Worm (Caenorhabditis elegans): ENCODE results near the gene acr-9.

ce11 chrX:13687655-13688054 is 41.0 kb upstream of the acr-9 start, which contains the start of gene adm-2:
- TF ChIP-seq F49E8.2 (tag; optimal IDR thresholded peaks at IDR 0.05; ENCODE audit: insufficient read depth) = no peak
- no peak for TF ChIP-seq dpl-1 (GFP tag; optimal IDR thresholded peaks at IDR 0.05)
- no peak for TF ChIP-seq lsl-1 (GFP tag; optimal IDR thresholded peaks at IDR 0.05)
- no peak for TF ChIP-seq rcor-1 (GFP tag; IDR thresholded peaks at IDR 0.05)
- no peak for TF ChIP-seq T07F8.4 (tag; optimal IDR thresholded peaks at IDR 0.05)
- TF ChIP-seq B0336.3 (GFP tag; IDR thresholded peaks at IDR 0.05) = no peak
- no peak for TF ChIP-seq nfya-1 (tag; optimal IDR thresholded peaks at IDR 0.05; ENCODE audit: borderline replicate concordance, insufficient read depth)
- TF ChIP-seq ztf-26 (tag; optimal IDR thresholded peaks at IDR 0.05) = no peak
- no peak for TF ChIP-seq snpc-4 (GFP tag; optimal IDR thresholded peaks at IDR 0.05)
- no peak for TF ChIP-seq snpc-4 (tag; optimal IDR thresholded peaks at IDR 0.05)
- TF ChIP-seq hsf-1 (GFP tag; IDR thresholded peaks at IDR 0.05) = no peak
- TF ChIP-seq K12H6.12 (tag; optimal IDR thresholded peaks at IDR 0.05) = no peak
- TF ChIP-seq rec-8 (tag; optimal IDR thresholded peaks at IDR 0.05) = no peak
- TF ChIP-seq mes-4 (tag; optimal IDR thresholded peaks at IDR 0.05) = no peak
- TF ChIP-seq unc-62 (GFP tag; optimal IDR thresholded peaks at IDR 0.05) = no peak
